Fruit fly (Drosophila melanogaster) whole organism, embryonic: ENCODE data around the gene CG10431.

ENCODE experiments used
- CG15601 ChIP-seq: fragments of 200-800 bp; sonication (Bioruptor generic); optimal IDR thresholded peaks from 3 replicates; lab custom pipeline; 2019; ENCODE audit warnings: missing biosample characterization, mild to moderate bottlenecking, missing genetic modification characterization, moderate library complexity
- CG16815 ChIP-seq: fragments of 200-800 bp; sonication (Bioruptor generic); optimal IDR thresholded peaks from 3 replicates; lab custom pipeline; 2017; ENCODE audit warnings: missing biosample characterization, mild to moderate bottlenecking, missing genetic modification characterization
- CG31224 ChIP-seq: fragments of 200-800 bp; sonication (Bioruptor generic); IDR thresholded peaks from 2 replicates; pipeline ENCODE4 v1.3.6; 2022; ENCODE audit warnings: missing biosample characterization, missing genetic modification characterization
- Ets65A ChIP-seq: fragments of 200-800 bp; sonication (Bioruptor generic); peaks from one replicate; lab custom pipeline; 2016; ENCODE audit warnings: missing biosample characterization, missing genetic modification characterization
- HLHmδ ChIP-seq: fragments of 200-800 bp; sonication (Bioruptor generic); optimal IDR thresholded peaks from 2 replicates; lab custom pipeline; 2018; ENCODE audit warnings: missing biosample characterization, mild to moderate bottlenecking, missing genetic modification characterization, moderate library complexity
- Mad ChIP-seq: fragments of 200-800 bp; sonication (Bioruptor generic); optimal IDR thresholded peaks from 2 replicates; lab custom pipeline; 2016; ENCODE audit warnings: missing biosample characterization, missing genetic modification characterization
- lov ChIP-seq, 2 experiments: fragments of 200-800 bp in 1 of 2; fragments of >200 bp in 1 of 2; sonication (Bioruptor generic) in 1 of 2; IDR thresholded peaks in 1 of 2; optimal IDR thresholded peaks in 1 of 2; 2 replicates in 1 of 2; 3 replicates in 1 of 2; pipeline versions ENCODE4 v1.3.6 to Lab custom; 2017 to 2022; ENCODE audit warnings: missing biosample characterization in 1 of 2, missing genetic modification characterization in 1 of 2
- tx ChIP-seq: fragments of 200-800 bp; sonication (Bioruptor generic); optimal IDR thresholded peaks from 2 replicates; lab custom pipeline; 2016; ENCODE audit warnings: missing biosample characterization, missing genetic modification characterization

dm6 chr2L:19010037-19010436 is 35.5 kb downstream of the CG10431 start:
- TF ChIP-seq Ets65A (GFP tag; lab: Kevin White, UChicago) (no peak), Mad (GFP tag; lab: Kevin White, UChicago) (no peak), HLHmδ (GFP tag; lab: Kevin White, UChicago) (no peak), CG15601 (tag; lab: Kevin White, UChicago) (no peak), tx (no peak), lov (optimal IDR thresholded peaks at IDR 0.05; lab: Kevin White, UChicago) (no peak), lov (GFP tag; IDR thresholded peaks at IDR 0.05; lab: Robert Waterston, UW) (no peak), CG31224 (GFP tag; lab: Robert Waterston, UW) (no peak), CG16815 (no peak)
